Worm (Caenorhabditis elegans) whole organism, early embryonic: ENCODE data around the gene hach-1.

Experiments used
- B0310.2 ChIP-seq: sonication (generic microtip); optimal IDR thresholded peaks from 2 replicates; lab custom pipeline; 2016; ENCODE audit warnings: mild to moderate bottlenecking, missing genetic modification characterization, missing compliant biosample characterization
- F13C5.2 ChIP-seq: sonication (generic microtip); optimal IDR thresholded peaks from 2 replicates; lab custom pipeline; 2017; ENCODE audit warnings: mild to moderate bottlenecking, missing genetic modification characterization, inconsistent platforms, missing compliant biosample characterization
- aly-1 ChIP-seq: sonication (generic microtip); optimal IDR thresholded peaks from 2 replicates; lab custom pipeline; 2016; ENCODE audit warnings: missing genetic modification characterization, missing compliant biosample characterization
- ama-1 ChIP-seq: fragments of 150-350 bp; optimal IDR thresholded peaks from 2 replicates; lab custom pipeline; 2014
- ceh-13 ChIP-seq: fragments of 200-800 bp; sonication (Bioruptor generic); optimal IDR thresholded peaks from 2 replicates; lab custom pipeline; 2018; ENCODE audit warnings: mild to moderate bottlenecking, missing genetic modification characterization, missing compliant biosample characterization
- ceh-36 ChIP-seq: sonication (generic microtip); optimal IDR thresholded peaks from 2 replicates; lab custom pipeline; 2016; ENCODE audit warnings: missing genetic modification characterization, inconsistent platforms, missing compliant biosample characterization
- ets-7 ChIP-seq: sonication (generic microtip); optimal IDR thresholded peaks from 2 replicates; lab custom pipeline; 2016; ENCODE audit warnings: missing genotype, missing genetic modification characterization, missing compliant biosample characterization
- flt-1 ChIP-seq: fragments of 200-800 bp; sonication (Bioruptor generic); IDR thresholded peaks from 2 replicates; pipeline ENCODE4 v1.3.6; 2022; ENCODE audit warnings: missing genetic modification characterization, missing compliant biosample characterization
- hmbx-1 ChIP-seq: sonication (generic microtip); optimal IDR thresholded peaks from 2 replicates; lab custom pipeline; 2016; ENCODE audit warnings: mild to moderate bottlenecking, missing genetic modification characterization, missing compliant biosample characterization
- hmg-4 ChIP-seq: fragments of 200-800 bp; sonication (Bioruptor generic); optimal IDR thresholded peaks from 2 replicates; lab custom pipeline; 2018; ENCODE audit warnings: mild to moderate bottlenecking, missing genetic modification characterization, missing compliant biosample characterization
- hnd-1 ChIP-seq: sonication (generic microtip); optimal IDR thresholded peaks from 2 replicates; lab custom pipeline; 2016; ENCODE audit warnings: missing genetic modification characterization, missing compliant biosample characterization
- pes-1 ChIP-seq: fragments of 200-800 bp; sonication (Bioruptor generic); IDR thresholded peaks from 2 replicates; pipeline ENCODE4 v1.3.6; 2022; ENCODE audit warnings: missing genetic modification reagents, missing genetic modification characterization, missing compliant biosample characterization
- scrt-1 ChIP-seq: fragments of 200-800 bp; sonication (Bioruptor generic); IDR thresholded peaks from 2 replicates; pipeline ENCODE4 v1.3.6; 2022; ENCODE audit warnings: missing genetic modification characterization, missing compliant biosample characterization
- sea-1 ChIP-seq: fragments of 200-800 bp; sonication (Bioruptor generic); conservative IDR thresholded peaks from 2 replicates; pipeline ENCODE4 v1.3.6; 2022; ENCODE audit warnings: missing genetic modification characterization, missing compliant biosample characterization
- tbx-11 ChIP-seq: fragments of 200-800 bp; sonication (Bioruptor generic); IDR thresholded peaks from 2 replicates; pipeline ENCODE4 v1.3.6; 2022; ENCODE audit warnings: missing genetic modification characterization, missing compliant biosample characterization
- tbx-37 ChIP-seq: fragments of 200-800 bp; sonication (Bioruptor generic); conservative IDR thresholded peaks from 2 replicates; pipeline ENCODE4 v1.3.6; 2022; ENCODE audit warnings: missing genetic modification reagents, missing genetic modification characterization, missing compliant biosample characterization
- tra-4 ChIP-seq: sonication (generic microtip); optimal IDR thresholded peaks from 2 replicates; lab custom pipeline; 2017; ENCODE audit warnings: missing genetic modification characterization, missing compliant biosample characterization

The hach-1 gene

DNA sequence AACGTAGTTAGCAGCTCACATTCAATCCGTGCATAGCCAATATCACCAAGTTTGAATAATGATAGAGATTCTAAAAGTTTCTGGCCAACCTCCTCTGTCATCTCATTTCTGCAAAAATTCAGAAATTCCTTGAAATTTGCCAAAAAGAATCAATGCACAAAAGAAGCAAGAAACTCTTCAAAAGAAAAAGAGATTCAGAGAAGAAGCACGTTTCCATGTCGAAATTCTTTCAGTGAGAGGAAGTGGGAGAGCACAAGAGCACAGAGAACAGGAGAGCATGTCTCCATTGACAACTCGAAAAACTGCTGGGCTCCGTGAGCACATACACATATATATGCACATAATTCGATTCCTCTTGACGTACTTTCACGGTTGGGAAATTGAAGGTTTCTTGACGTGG lies 37.8 kb upstream of the hach-1 start, which contains the start of gene nekl-4:
Gene nekl-4, minus strand, starts transcription at position 101 of the 400 bp plus-strand sequence.
- TF ChIP-seq tbx-37 (GFP tag; lab: Robert Waterston, UW) (no peak), B0310.2 (tag; lab: Kevin White, UChicago) (no peak), tbx-11 (no peak), ceh-13 (GFP tag; lab: Kevin White, UChicago) (no peak), ama-1 (lab: Kevin White, UChicago) (no peak), ets-7 (no peak), flt-1 (GFP tag; lab: Robert Waterston, UW) (no peak), tra-4 (no peak), scrt-1 (GFP tag; lab: Robert Waterston, UW) (no peak)

DNA sequence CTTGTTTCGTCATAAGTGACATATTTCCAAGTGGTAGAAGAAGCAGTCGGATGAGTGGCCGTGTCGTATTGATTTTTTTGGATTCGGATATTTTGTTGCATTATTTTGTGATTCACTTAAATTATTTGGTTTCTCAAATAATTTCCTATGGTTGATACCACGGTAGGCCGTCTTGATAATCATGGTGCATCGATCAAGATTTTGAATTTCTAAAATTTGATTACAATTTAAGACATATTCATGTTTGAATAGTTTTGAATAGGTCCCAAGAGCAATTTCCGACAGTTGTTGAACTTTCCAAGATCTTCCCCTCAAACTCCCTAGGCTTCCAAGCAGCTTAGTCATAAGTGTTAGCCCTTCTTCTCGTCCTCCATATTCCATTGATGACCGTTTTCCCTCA lies 33.3 kb upstream of the hach-1 start, which contains the start of gene D1044.4:
Gene D1044.4, minus strand, starts transcription at position 101 of the 400 bp plus-strand sequence.
- TF ChIP-seq scrt-1 (GFP tag; lab: Robert Waterston, UW) (no peak), ets-7 (no peak), F13C5.2 (no peak), aly-1 (tag; lab: Kevin White, UChicago) (no peak), sea-1 (no peak), tbx-11 (no peak), hmg-4 (no peak), hmbx-1 (tag; lab: Kevin White, UChicago) (no peak)

DNA sequence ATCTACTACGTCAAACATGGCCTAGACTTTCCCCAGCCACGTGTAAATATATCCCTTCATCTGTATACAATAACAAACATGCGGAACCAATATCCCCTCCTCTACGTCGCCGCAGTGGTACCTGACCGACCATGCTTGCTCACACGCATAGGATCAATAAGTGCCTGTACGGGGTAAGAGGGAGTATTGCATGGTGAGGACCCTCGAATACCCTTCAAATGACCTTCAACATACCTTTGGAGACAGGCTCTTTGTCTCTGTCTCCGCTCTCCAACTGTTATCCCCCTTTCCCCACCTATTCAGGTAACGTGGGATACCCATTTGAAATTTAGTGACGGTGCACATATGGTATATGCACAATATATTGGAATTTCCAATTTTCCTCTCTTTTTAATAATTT lies 29.3 kb upstream of the hach-1 start, which contains the start of gene dex-1:
Gene dex-1, plus strand, starts transcription at position 132 of the 400 bp plus-strand sequence.
- TF ChIP-seq scrt-1 (GFP tag; lab: Robert Waterston, UW) (no peak), aly-1 (tag; lab: Kevin White, UChicago) (no peak), B0310.2 (tag; lab: Kevin White, UChicago) (no peak), hmg-4 (no peak), hmbx-1 (tag; lab: Kevin White, UChicago) (no peak), tra-4 (no peak), hnd-1 (tag; lab: Kevin White, UChicago) (no peak), tbx-37 (GFP tag; lab: Robert Waterston, UW) (no peak), F13C5.2 (no peak), ceh-36 (no peak), ceh-13 (GFP tag; lab: Kevin White, UChicago) (no peak), pes-1 (no peak), sea-1 (no peak), ama-1 (lab: Kevin White, UChicago) (no peak), flt-1 (GFP tag; lab: Robert Waterston, UW) (no peak), ets-7 (no peak), tbx-11 (no peak)

DNA sequence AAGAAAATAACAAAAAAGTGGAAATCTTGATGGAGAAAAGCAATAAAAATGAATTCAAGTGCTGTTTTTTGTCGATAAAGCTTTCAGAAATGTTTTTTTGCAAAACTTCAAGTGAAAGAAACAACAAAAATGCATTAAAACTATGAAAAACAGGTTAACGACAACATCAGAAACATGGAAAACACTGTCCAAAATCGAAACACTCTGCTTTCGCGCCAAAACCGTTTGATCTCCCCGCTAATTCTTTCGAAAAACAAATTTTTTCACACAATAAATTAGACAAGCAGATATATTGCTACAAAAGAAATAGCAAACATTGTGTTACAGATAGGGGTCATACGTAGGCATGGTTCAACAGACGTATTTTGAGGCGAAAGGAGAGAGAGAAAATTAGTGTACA lies 13.5 kb upstream of the hach-1 start:
- no peak for TF ChIP-seq tra-4
- no peak for TF ChIP-seq hnd-1 (tag; lab: Kevin White, UChicago)
- no peak for TF ChIP-seq tbx-11
- no peak for TF ChIP-seq ets-7
- TF ChIP-seq pes-1 = no peak
- no peak for TF ChIP-seq F13C5.2
- no peak for TF ChIP-seq hmg-4
- no peak for TF ChIP-seq ama-1 (lab: Kevin White, UChicago)
- no peak for TF ChIP-seq ceh-13 (GFP tag; lab: Kevin White, UChicago)

DNA sequence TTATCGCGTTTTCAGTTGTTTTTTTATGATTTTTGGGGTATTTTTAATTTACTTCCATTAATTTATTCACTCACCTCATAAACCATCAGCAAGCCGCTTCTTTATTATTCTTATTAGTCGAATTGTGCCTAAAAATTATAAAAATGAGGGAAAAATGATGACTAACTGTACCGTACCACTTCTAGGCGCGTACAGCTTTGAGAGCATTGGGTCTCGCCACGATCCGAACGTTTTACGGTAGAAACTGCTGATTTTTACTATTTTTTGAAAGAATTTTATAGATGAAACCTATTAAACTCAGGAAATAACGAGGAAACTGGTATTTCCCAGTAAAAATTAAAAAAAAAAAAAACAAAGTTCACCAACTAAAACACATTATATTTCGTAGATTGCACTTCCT lies 12.2 kb upstream of the hach-1 start, which contains the start of gene D1044.6:
Gene D1044.6, minus strand, starts transcription at position 128 of the 400 bp plus-strand sequence.
- no peak for TF ChIP-seq pes-1
- TF ChIP-seq ceh-36 = no peak
- TF ChIP-seq tra-4 = no peak
- TF ChIP-seq flt-1 (GFP tag; lab: Robert Waterston, UW) = no peak
- TF ChIP-seq hnd-1 (tag; lab: Kevin White, UChicago) = no peak
- TF ChIP-seq F13C5.2 = no peak

DNA sequence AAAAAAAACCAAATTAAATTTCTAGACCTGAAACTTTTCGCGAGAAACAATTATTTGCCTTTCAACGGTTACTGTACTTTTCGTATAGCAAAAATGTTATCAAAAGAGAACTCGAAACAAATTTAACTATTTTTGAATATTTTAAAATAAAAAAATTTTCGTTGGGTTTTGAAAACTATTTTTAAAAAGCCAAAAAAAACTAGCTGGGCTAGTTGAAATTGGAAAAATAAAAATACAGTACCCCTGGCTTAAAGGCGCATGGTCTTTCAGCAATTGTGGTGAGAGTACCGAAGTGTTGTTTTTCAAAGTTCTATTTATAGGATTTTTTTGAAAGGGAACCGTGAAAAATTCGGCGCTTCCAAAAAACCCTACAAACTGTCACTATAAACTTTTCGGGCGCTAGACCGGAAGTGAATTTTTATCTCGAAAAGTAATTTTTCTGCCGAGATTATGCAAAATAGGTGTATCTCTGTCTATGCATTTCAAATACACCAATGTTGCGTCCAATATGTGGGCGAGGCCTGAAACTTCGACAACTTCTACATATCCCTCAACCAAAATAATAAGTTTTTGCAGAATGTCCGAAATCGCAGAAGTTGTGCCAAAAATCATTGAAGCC lies 11.4 kb upstream of the hach-1 start, which contains the start of gene D1044.1:
Gene D1044.1, plus strand, starts transcription at position 569 of the 619 bp plus-strand sequence.
- no peak for TF ChIP-seq ets-7
- TF ChIP-seq tra-4 = no peak
- no peak for TF ChIP-seq flt-1 (GFP tag; lab: Robert Waterston, UW)
- TF ChIP-seq tbx-37 (GFP tag; lab: Robert Waterston, UW) = no peak
- TF ChIP-seq aly-1 (tag; lab: Kevin White, UChicago) = no peak
- no peak for TF ChIP-seq hmg-4
- TF ChIP-seq ama-1 (lab: Kevin White, UChicago) = no peak
- TF ChIP-seq tbx-11 = no peak
- TF ChIP-seq ceh-36 = no peak
- no peak for TF ChIP-seq pes-1
- TF ChIP-seq B0310.2 (tag; lab: Kevin White, UChicago) = no peak
- no peak for TF ChIP-seq F13C5.2
- no peak for TF ChIP-seq hnd-1 (tag; lab: Kevin White, UChicago)
- TF ChIP-seq ceh-13 (GFP tag; lab: Kevin White, UChicago) = no peak
- no peak for TF ChIP-seq sea-1
- TF ChIP-seq scrt-1 (GFP tag; lab: Robert Waterston, UW) = no peak

DNA sequence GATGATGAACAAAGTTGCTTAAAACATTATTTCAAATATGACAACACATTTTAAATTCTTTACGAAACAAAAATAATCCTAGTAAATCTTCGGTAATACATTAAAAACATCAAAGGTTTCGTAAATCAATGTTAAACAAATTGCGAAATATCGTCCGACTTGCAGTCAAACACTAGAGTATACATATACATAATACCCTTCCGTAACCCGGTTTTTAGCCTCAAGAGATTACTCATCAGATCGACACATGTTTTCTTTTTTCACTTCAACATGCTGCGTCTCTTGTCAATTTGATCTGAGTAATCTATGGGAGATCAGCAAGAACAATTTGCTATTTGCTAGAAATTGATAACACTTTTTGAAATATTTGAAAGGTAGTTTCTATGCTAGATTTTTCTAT lies 8.9 kb upstream of the hach-1 start:
- TF ChIP-seq ets-7 (no peak), ceh-13 (GFP tag; lab: Kevin White, UChicago) (no peak), hnd-1 (tag; lab: Kevin White, UChicago) (no peak), flt-1 (GFP tag; lab: Robert Waterston, UW) (no peak), hmg-4 (no peak), ama-1 (lab: Kevin White, UChicago) (no peak), hmbx-1 (tag; lab: Kevin White, UChicago) (no peak), tbx-37 (GFP tag; lab: Robert Waterston, UW) (no peak), scrt-1 (GFP tag; lab: Robert Waterston, UW) (no peak), aly-1 (tag; lab: Kevin White, UChicago) (no peak), sea-1 (no peak), ceh-36 (no peak), tra-4 (no peak)

DNA sequence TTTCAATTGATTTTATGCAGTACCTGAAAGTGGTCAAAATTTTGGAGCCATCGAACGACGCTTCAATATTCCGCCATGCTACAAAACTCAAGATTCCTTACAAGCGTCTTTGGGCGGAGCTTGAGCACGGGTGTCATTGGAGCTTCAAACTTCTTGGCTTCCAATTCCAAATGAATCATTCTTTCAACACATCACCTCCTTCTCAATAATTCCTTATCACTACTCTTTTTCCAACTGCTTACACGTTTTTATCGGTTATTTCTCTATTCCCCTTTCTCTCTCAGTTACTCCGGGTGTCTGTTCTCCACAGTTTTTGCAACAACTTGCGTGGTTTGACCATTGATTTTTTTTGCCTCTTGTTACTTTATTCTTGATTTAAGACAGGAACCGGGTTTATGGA lies 8.5 kb upstream of the hach-1 start, which contains the start of gene F09F7.5:
Gene F09F7.5, plus strand, starts transcription at position 258 of the 400 bp plus-strand sequence.
- no peak for TF ChIP-seq hnd-1 (tag; lab: Kevin White, UChicago)
- TF ChIP-seq ceh-13 (GFP tag; lab: Kevin White, UChicago) = no peak
- no peak for TF ChIP-seq F13C5.2
